Worm (Caenorhabditis elegans) whole organism, L4/young adult: ENCODE data around the gene F57A8.6.

Source experiments
- W03F9.2 ChIP-seq: fragments of 150-350 bp; optimal IDR thresholded peaks from 2 replicates; lab custom pipeline; 2014; ENCODE audit warnings: missing biosample characterization, missing genetic modification characterization
- dao-5 ChIP-seq: sonication (generic microtip); optimal IDR thresholded peaks from 2 replicates; lab custom pipeline; 2016; ENCODE audit warnings: missing genotype, missing genetic modification characterization, moderate library complexity, missing compliant biosample characterization
- him-1 ChIP-seq: sonication (generic microtip); optimal IDR thresholded peaks from 2 replicates; lab custom pipeline; 2016; ENCODE audit warnings: missing genotype, missing genetic modification reagents, missing genetic modification characterization, missing compliant biosample characterization

ce11 chrV:10031384-10032171 lies 42.1 kb downstream of the F57A8.6 start:
- no peak for TF ChIP-seq him-1 (tag; lab: Kevin White, UChicago)
- no peak for TF ChIP-seq W03F9.2 (tag; lab: Kevin White, UChicago)
- TF ChIP-seq dao-5 (tag; lab: Kevin White, UChicago), result no peak
